Worm (Caenorhabditis elegans) whole organism, mixed stage, embryonic: Measurements from ENCODE around the gene unc-46.

Source experiments
- elt-1 ChIP-seq: sonication (generic microtip); optimal IDR thresholded peaks from 2 replicates; lab custom pipeline; 2017; ENCODE audit warnings: missing genetic modification characterization, mild to moderate bottlenecking, missing compliant biosample characterization, antibody characterized with exemption, moderate library complexity, borderline replicate concordance; ENCODE audit not compliant: insufficient read depth
- sem-2 ChIP-seq: fragments of 200-800 bp; sonication (Bioruptor generic); optimal IDR thresholded peaks from 2 replicates; lab custom pipeline; 2018; ENCODE audit warnings: mild to moderate bottlenecking, missing genetic modification characterization, missing compliant biosample characterization

ce11 chrV:5067390-5067789 lies 31.4 kb downstream of the unc-46 start:
- no peak for TF ChIP-seq elt-1 (tag; lab: Kevin White, UChicago)
- no peak for TF ChIP-seq sem-2
